Fruit fly (Drosophila melanogaster): ENCODE results near the gene Nin.

Gene Nin

DNA sequence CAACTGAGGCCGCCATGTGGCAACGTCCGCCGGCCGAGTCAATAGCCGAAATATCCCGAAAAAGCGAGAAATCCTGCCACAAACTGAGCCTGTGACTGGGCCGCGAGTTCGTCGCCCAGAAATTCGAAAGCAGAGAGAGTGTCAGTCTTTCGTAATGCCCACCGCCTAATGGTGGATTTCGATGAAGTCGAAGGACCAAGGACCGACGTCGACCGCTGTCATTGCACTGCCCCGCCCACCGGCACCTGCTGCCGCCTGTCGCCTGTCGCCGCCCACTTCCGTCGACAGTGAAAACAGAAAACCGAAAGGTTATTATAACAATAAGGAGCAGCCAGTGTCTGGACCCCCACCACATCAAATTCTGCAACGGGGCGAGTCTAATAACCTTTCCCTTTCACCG is 8.2 kb upstream of the Nin start:
- TF ChIP-seq fru (GFP tag; optimal IDR thresholded peaks at IDR 0.05) = no peak
- no peak for TF ChIP-seq dmrt93B (GFP tag; optimal IDR thresholded peaks at IDR 0.05)
- TF ChIP-seq usp (GFP tag; optimal IDR thresholded peaks at IDR 0.05) = no peak

DNA sequence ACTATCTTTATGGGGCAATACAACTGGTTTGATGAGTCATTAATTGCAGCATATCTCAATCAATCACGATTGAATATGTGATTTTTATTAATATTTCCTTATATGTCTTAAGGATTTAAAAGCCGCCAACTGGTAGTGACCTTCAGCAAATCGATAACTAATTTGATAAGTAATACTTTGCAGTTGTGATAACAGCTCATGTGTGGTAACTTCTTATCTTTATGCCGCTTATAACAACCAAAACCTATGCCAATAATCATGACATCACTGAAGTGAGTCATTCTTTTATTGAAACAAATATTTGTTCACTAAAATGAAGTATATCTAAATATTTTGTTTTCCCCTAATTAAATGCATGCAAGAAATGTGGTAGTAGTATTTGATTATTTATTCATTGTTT is 7.5 kb upstream of the Nin start:
- no peak for TF ChIP-seq Sp1 (GFP tag; optimal IDR thresholded peaks at IDR 0.05)
- TF ChIP-seq Abd-B (GFP tag; optimal IDR thresholded peaks at IDR 0.05) = no peak
- TF ChIP-seq Hr83 (GFP tag; optimal IDR thresholded peaks at IDR 0.05; ENCODE audit: poor library complexity, severe bottlenecking) = no peak
- no peak for TF ChIP-seq CG32264 (GFP tag; optimal IDR thresholded peaks at IDR 0.05)
- TF ChIP-seq Myc (optimal IDR thresholded peaks at IDR 0.05) = no peak
- no peak for TF ChIP-seq N (GFP tag; optimal IDR thresholded peaks at IDR 0.05)
- TF ChIP-seq Mio (GFP tag; optimal IDR thresholded peaks at IDR 0.05) = no peak
- TF ChIP-seq Hnf4 (GFP tag; optimal IDR thresholded peaks at IDR 0.05) = no peak
- TF ChIP-seq dl (GFP tag; optimal IDR thresholded peaks at IDR 0.05; ENCODE audit: insufficient read depth in 1 of 2, partially characterized antibody in 2 of 2) = no peak
- no peak for TF ChIP-seq br (GFP tag; optimal IDR thresholded peaks at IDR 0.05)
- TF ChIP-seq jim (GFP tag; optimal IDR thresholded peaks at IDR 0.05) = no peak
- TF ChIP-seq rgr (GFP tag; optimal IDR thresholded peaks at IDR 0.05) = no peak
- TF ChIP-seq woc (GFP tag; optimal IDR thresholded peaks at IDR 0.05) = no peak
- TF ChIP-seq lola (GFP tag; optimal IDR thresholded peaks at IDR 0.05) = no peak
- no peak for TF ChIP-seq CrebA (GFP tag; optimal IDR thresholded peaks at IDR 0.05; ENCODE audit: borderline replicate concordance)
- TF ChIP-seq Hr78 (GFP tag; optimal IDR thresholded peaks at IDR 0.05) = no peak
- TF ChIP-seq pan (optimal IDR thresholded peaks at IDR 0.05) = no peak
- no peak for TF ChIP-seq dmrt93B (GFP tag; optimal IDR thresholded peaks at IDR 0.05)
- TF ChIP-seq psq (GFP tag; optimal IDR thresholded peaks at IDR 0.05) = no peak

DNA sequence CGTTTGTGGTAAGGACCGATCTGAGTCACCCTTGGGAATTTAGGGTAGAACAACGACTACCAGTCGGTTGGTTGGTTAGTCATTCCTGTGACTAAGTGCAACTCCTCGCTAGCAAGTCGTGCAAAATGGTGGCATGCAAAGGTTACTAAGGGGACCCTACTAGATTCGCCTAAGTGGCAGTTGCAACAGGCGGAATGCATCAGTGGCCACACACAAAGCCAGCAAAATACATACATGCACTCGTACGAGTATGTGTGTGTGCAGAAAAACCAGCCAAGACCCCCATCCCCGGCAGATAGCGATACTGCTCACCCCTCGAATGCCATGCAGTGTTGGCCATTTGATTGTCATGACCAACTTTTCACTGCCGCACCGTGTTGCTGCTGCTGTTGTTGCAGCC is 6.5 kb upstream of the Nin start:
- TF ChIP-seq lola (GFP tag; optimal IDR thresholded peaks at IDR 0.05) (no peak), Hr78 (GFP tag; optimal IDR thresholded peaks at IDR 0.05) (no peak), jim (GFP tag; optimal IDR thresholded peaks at IDR 0.05) (no peak), tai (GFP tag; optimal IDR thresholded peaks at IDR 0.05) (no peak), rgr (GFP tag; optimal IDR thresholded peaks at IDR 0.05) (no peak), Mio (GFP tag; optimal IDR thresholded peaks at IDR 0.05) (no peak), sage (GFP tag; optimal IDR thresholded peaks at IDR 0.05) (no peak), brk (GFP tag; optimal IDR thresholded peaks at IDR 0.05) (no peak), fru (GFP tag; optimal IDR thresholded peaks at IDR 0.05) (no peak), psq (GFP tag; optimal IDR thresholded peaks at IDR 0.05) (no peak), dmrt93B (GFP tag; optimal IDR thresholded peaks at IDR 0.05) (no peak), Hr83 (GFP tag; optimal IDR thresholded peaks at IDR 0.05; ENCODE audit: poor library complexity, severe bottlenecking) (no peak), dsf (GFP tag; optimal IDR thresholded peaks at IDR 0.05; ENCODE audit: borderline replicate concordance) (no peak), CG32264 (GFP tag; optimal IDR thresholded peaks at IDR 0.05) (no peak)

DNA sequence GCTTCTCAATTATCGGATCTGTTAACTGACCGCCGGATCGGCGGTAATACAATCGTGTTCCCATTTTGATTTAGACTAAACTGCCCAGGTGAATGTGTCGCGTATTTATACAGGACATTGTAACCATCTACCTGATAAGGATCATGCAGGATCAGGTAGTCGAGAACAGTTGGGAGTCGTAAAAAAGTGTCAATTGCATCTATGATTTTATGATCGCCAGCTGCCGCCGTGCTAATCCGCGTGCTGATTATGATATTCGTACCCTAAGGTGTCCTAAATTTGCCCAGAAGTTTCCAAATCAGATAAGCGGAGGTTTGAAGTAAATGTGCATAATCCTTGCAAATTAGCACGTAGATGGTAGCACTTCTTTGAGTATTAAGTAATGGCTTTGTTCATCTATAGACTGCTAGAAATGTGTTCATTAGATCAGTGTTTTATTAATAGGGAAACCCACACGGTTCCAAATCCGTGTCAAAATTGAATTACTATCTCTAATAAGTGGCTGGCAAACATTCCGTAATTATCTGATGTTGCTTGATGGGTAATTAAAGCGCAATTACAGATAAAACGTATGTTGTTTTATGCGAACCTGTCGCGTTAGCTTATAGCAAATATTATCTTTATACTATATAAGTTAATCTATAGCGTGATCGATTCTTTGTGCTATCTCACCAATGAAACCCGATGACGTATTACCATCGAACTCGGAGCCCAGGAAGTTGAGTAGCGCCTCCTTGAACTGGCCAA is 913 bp downstream of the Nin start:
- TF ChIP-seq brk (GFP tag; optimal IDR thresholded peaks at IDR 0.05) (no peak), usp (GFP tag; optimal IDR thresholded peaks at IDR 0.05) (no peak), Jra (GFP tag; optimal IDR thresholded peaks at IDR 0.05) (no peak), dl (GFP tag; optimal IDR thresholded peaks at IDR 0.05; ENCODE audit: insufficient read depth in 1 of 2, partially characterized antibody in 2 of 2) (no peak)

DNA sequence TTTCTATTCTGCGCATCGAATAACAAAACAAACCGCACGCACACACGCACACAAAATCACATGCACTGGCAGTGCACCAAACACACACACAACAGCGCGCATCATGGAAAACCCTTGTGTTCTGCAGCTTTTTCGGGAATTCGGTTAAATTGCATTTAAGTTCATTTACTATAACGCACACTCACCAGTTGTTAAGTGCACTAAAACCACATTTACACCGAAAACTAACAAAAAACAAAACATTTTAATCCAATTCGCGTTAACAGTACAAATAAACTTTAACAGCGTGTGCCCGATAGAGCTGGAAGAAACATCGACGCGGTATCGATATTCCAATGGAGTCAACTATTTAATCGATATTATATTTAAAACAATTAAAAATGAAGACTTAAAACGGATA is 7.3 kb downstream of the Nin start, which contains the start of gene tkv:
Gene tkv, minus strand, starts transcription at position 304 of the 400 bp plus-strand sequence.
- TF ChIP-seq Rel (GFP tag; optimal IDR thresholded peaks at IDR 0.05) = no peak
- TF ChIP-seq Rel (tag; optimal IDR thresholded peaks at IDR 0.05) = no peak
- no peak for TF ChIP-seq Dfd (GFP tag; optimal IDR thresholded peaks at IDR 0.05)
- TF ChIP-seq sage (GFP tag; optimal IDR thresholded peaks at IDR 0.05) = no peak
- TF ChIP-seq psq (GFP tag; optimal IDR thresholded peaks at IDR 0.05) = no peak
- TF ChIP-seq Hr83 (GFP tag; optimal IDR thresholded peaks at IDR 0.05; ENCODE audit: poor library complexity, severe bottlenecking) = no peak
- TF ChIP-seq Hnf4 (GFP tag; optimal IDR thresholded peaks at IDR 0.05) = no peak
- no peak for TF ChIP-seq N (GFP tag; optimal IDR thresholded peaks at IDR 0.05)
- no peak for TF ChIP-seq tai (GFP tag; optimal IDR thresholded peaks at IDR 0.05)
- no peak for TF ChIP-seq Sp1 (GFP tag; optimal IDR thresholded peaks at IDR 0.05)
- no peak for TF ChIP-seq Mio (GFP tag; optimal IDR thresholded peaks at IDR 0.05)
- no peak for TF ChIP-seq sv (GFP tag; optimal IDR thresholded peaks at IDR 0.05)
- no peak for TF ChIP-seq usp (GFP tag; optimal IDR thresholded peaks at IDR 0.05)
- TF ChIP-seq foxo (GFP tag; optimal IDR thresholded peaks at IDR 0.05) = no peak
- TF ChIP-seq Dif (GFP tag; optimal IDR thresholded peaks at IDR 0.05; ENCODE audit: partially characterized antibody) = no peak
- TF ChIP-seq Hr78 (GFP tag; optimal IDR thresholded peaks at IDR 0.05) = no peak
